Worm (Caenorhabditis elegans) whole organism, young adult: ENCODE measurements around the gene F20D6.2.

Experiments used
- B0019.2 ChIP-seq: fragments of 200-800 bp; sonication (Bioruptor generic); conservative IDR thresholded peaks from 2 replicates; pipeline ENCODE4 v1.3.6; 2022; ENCODE audit warnings: missing genetic modification reagents, missing genetic modification characterization, missing compliant biosample characterization
- B0261.1 ChIP-seq: sonication (generic microtip); optimal IDR thresholded peaks from 2 replicates; lab custom pipeline; 2016; ENCODE audit warnings: mild to moderate bottlenecking, missing genetic modification characterization, moderate library complexity, missing compliant biosample characterization
- B0336.3 ChIP-seq: fragments of 200-800 bp; sonication (Bioruptor generic); IDR thresholded peaks from 2 replicates; pipeline ENCODE4 v1.3.6; 2022; ENCODE audit warnings: missing genetic modification characterization, missing compliant biosample characterization
- C06A6.2 ChIP-seq: fragments of 200-800 bp; sonication (Bioruptor generic); conservative IDR thresholded peaks from 2 replicates; pipeline ENCODE4 v1.3.6; 2022; ENCODE audit warnings: missing genetic modification characterization, missing compliant biosample characterization
- F37B4.10 ChIP-seq: fragments of 200-800 bp; sonication (Bioruptor generic); IDR thresholded peaks from 2 replicates; pipeline ENCODE4 v1.3.6; 2022; ENCODE audit warnings: missing genetic modification characterization, missing compliant biosample characterization
- F49E8.2 ChIP-seq: sonication (generic microtip); optimal IDR thresholded peaks from 3 replicates; lab custom pipeline; 2017; ENCODE audit warnings: missing genetic modification characterization, mild to moderate bottlenecking, missing compliant biosample characterization, antibody characterized with exemption, moderate library complexity; ENCODE audit not compliant: insufficient read depth
- F52B5.7 ChIP-seq: sonication (generic microtip); optimal IDR thresholded peaks from 2 replicates; lab custom pipeline; 2016; ENCODE audit warnings: mild to moderate bottlenecking, missing genetic modification characterization, missing compliant biosample characterization
- F55B11.4 ChIP-seq: sonication (generic microtip); optimal IDR thresholded peaks from 2 replicates; lab custom pipeline; 2016; ENCODE audit warnings: missing compliant biosample characterization, missing genetic modification characterization, borderline replicate concordance; ENCODE audit not compliant: insufficient read depth
- F57C9.4 ChIP-seq: sonication (generic microtip); optimal IDR thresholded peaks from 2 replicates; lab custom pipeline; 2017; ENCODE audit warnings: mild to moderate bottlenecking, missing genetic modification characterization, missing compliant biosample characterization
- K11D2.4 ChIP-seq: fragments of 200-800 bp; sonication (Bioruptor generic); IDR thresholded peaks from 2 replicates; pipeline ENCODE4 v1.3.6; 2022; ENCODE audit warnings: missing genetic modification reagents, missing genetic modification characterization, missing compliant biosample characterization
- Y53G8AR.9 ChIP-seq: fragments of 200-800 bp; sonication (Bioruptor generic); conservative IDR thresholded peaks from 2 replicates; pipeline ENCODE4 v1.3.6; 2022; ENCODE audit warnings: missing genetic modification reagents, missing genetic modification characterization, missing compliant biosample characterization
- akir-1 ChIP-seq: fragments of 200-800 bp; sonication (Bioruptor generic); optimal IDR thresholded peaks from 2 replicates; lab custom pipeline; 2018; ENCODE audit warnings: mild to moderate bottlenecking, missing genetic modification characterization, moderate library complexity, missing compliant biosample characterization
- ama-1 ChIP-seq, 3 experiments: fragments of 150-350 bp in 1 of 3; sonication (generic microtip) in 2 of 3; optimal IDR thresholded peaks; 2 replicates each; lab custom pipeline; 2014 to 2018; ENCODE audit warnings: missing biosample characterization in 2 of 3, missing genetic modification characterization in 2 of 3, missing genetic modification reagents in 2 of 3
- attf-3 ChIP-seq: fragments of 200-800 bp; sonication (Bioruptor generic); conservative IDR thresholded peaks from 2 replicates; pipeline ENCODE4 v1.3.6; 2022; ENCODE audit warnings: missing genetic modification reagents, missing genetic modification characterization, missing compliant biosample characterization
- bed-2 ChIP-seq: fragments of 200-800 bp; sonication (Bioruptor generic); IDR thresholded peaks from 2 replicates; pipeline ENCODE4 v1.3.6; 2022; ENCODE audit warnings: missing genetic modification reagents, missing genetic modification characterization, missing compliant biosample characterization
- ccch-3 ChIP-seq: fragments of 200-800 bp; sonication (Bioruptor generic); optimal IDR thresholded peaks from 2 replicates; lab custom pipeline; 2018; ENCODE audit warnings: mild to moderate bottlenecking, missing genetic modification characterization, missing compliant biosample characterization
- ceh-100 ChIP-seq: fragments of 200-800 bp; sonication (Bioruptor generic); IDR thresholded peaks from 2 replicates; pipeline ENCODE4 v1.3.6; 2022; ENCODE audit warnings: missing genetic modification reagents, missing genetic modification characterization, missing compliant biosample characterization
- ceh-58 ChIP-seq: fragments of 200-800 bp; sonication (Bioruptor generic); IDR thresholded peaks from 2 replicates; pipeline ENCODE4 v1.3.6; 2022; ENCODE audit warnings: missing genetic modification characterization, missing compliant biosample characterization
- ceh-79 ChIP-seq: sonication (generic microtip); optimal IDR thresholded peaks from 2 replicates; lab custom pipeline; 2017; ENCODE audit warnings: mild to moderate bottlenecking, missing genetic modification characterization, missing compliant biosample characterization
- chd-7 ChIP-seq: sonication (generic microtip); optimal IDR thresholded peaks from 2 replicates; lab custom pipeline; 2016; ENCODE audit warnings: mild to moderate bottlenecking, missing genetic modification characterization, moderate library complexity, missing compliant biosample characterization
- die-1 ChIP-seq: sonication (generic microtip); optimal IDR thresholded peaks from 2 replicates; lab custom pipeline; 2016; ENCODE audit warnings: missing genotype, mild to moderate bottlenecking, missing genetic modification characterization, missing compliant biosample characterization
- dox-1 ChIP-seq: fragments of 200-800 bp; sonication (Bioruptor generic); IDR thresholded peaks from 2 replicates; pipeline ENCODE4 v1.3.6; 2022; ENCODE audit warnings: missing genetic modification reagents, missing genetic modification characterization, missing compliant biosample characterization
- dpl-1 ChIP-seq: fragments of 150-350 bp; optimal IDR thresholded peaks from 2 replicates; lab custom pipeline; 2014; ENCODE audit warnings: missing biosample characterization, missing genetic modification reagents, missing genetic modification characterization
- ets-4 ChIP-seq: fragments of 200-800 bp; sonication (Bioruptor generic); optimal IDR thresholded peaks from 2 replicates; lab custom pipeline; 2018; ENCODE audit warnings: mild to moderate bottlenecking, missing genetic modification characterization, missing compliant biosample characterization
- fkh-3 ChIP-seq: sonication (generic microtip); optimal IDR thresholded peaks from 2 replicates; lab custom pipeline; 2016; ENCODE audit warnings: mild to moderate bottlenecking, missing genetic modification characterization, missing compliant biosample characterization
- him-1 ChIP-seq: sonication (generic microtip); optimal IDR thresholded peaks from 2 replicates; lab custom pipeline; 2016; ENCODE audit warnings: missing genotype, missing genetic modification reagents, missing genetic modification characterization, missing compliant biosample characterization
- hlh-12 ChIP-seq: sonication (generic microtip); optimal IDR thresholded peaks from 2 replicates; lab custom pipeline; 2016; ENCODE audit warnings: missing genetic modification characterization, missing compliant biosample characterization
- hmg-1.2 ChIP-seq: fragments of 200-800 bp; sonication (Bioruptor generic); IDR thresholded peaks from 2 replicates; pipeline ENCODE4 v1.3.6; 2022; ENCODE audit warnings: missing genetic modification reagents, missing genetic modification characterization, missing compliant biosample characterization
- hmg-20 ChIP-seq: fragments of 200-800 bp; sonication (Bioruptor generic); IDR thresholded peaks from 2 replicates; pipeline ENCODE4 v1.3.6; 2022; ENCODE audit warnings: missing genetic modification reagents, missing genetic modification characterization, missing compliant biosample characterization
- let-526 ChIP-seq: fragments of 200-800 bp; sonication (Bioruptor generic); IDR thresholded peaks from 2 replicates; pipeline ENCODE4 v1.3.6; 2022; ENCODE audit warnings: missing genetic modification reagents, missing genetic modification characterization, missing compliant biosample characterization
- let-607 ChIP-seq, 2 experiments: fragments of 200-800 bp in 1 of 2; sonication (Bioruptor generic) in 1 of 2; sonication (generic microtip) in 1 of 2; optimal IDR thresholded peaks; 2 replicates each; lab custom pipeline; 2016 to 2018; ENCODE audit warnings: mild to moderate bottlenecking in 2 of 2, missing compliant biosample characterization in 2 of 2, missing genetic modification characterization in 2 of 2, moderate library complexity in 2 of 2, missing genotype in 1 of 2
- lin-40 ChIP-seq: sonication (generic microtip); optimal IDR thresholded peaks from 2 replicates; lab custom pipeline; 2016; ENCODE audit warnings: missing genetic modification characterization, mild to moderate bottlenecking, missing compliant biosample characterization, missing genotype, missing genetic modification reagents
- lir-1 ChIP-seq: fragments of 200-800 bp; sonication (Bioruptor generic); conservative IDR thresholded peaks from 2 replicates; pipeline ENCODE4 v1.3.6; 2022; ENCODE audit warnings: missing genetic modification reagents, missing genetic modification characterization, missing compliant biosample characterization
- lsl-1 ChIP-seq: fragments of 200-800 bp; sonication (Bioruptor generic); optimal IDR thresholded peaks from 2 replicates; lab custom pipeline; 2018; ENCODE audit warnings: mild to moderate bottlenecking, missing genetic modification characterization, moderate library complexity, missing compliant biosample characterization
- lsy-27 ChIP-seq: sonication (generic microtip); optimal IDR thresholded peaks from 2 replicates; lab custom pipeline; 2017; ENCODE audit warnings: missing genetic modification characterization, mild to moderate bottlenecking, missing compliant biosample characterization, antibody characterized with exemption, missing genotype, borderline replicate concordance; ENCODE audit not compliant: insufficient read depth
- madf-10 ChIP-seq: sonication (generic microtip); optimal IDR thresholded peaks from 2 replicates; lab custom pipeline; 2016; ENCODE audit warnings: mild to moderate bottlenecking, missing genetic modification characterization, missing compliant biosample characterization
- madf-6 ChIP-seq: fragments of 200-800 bp; sonication (Bioruptor generic); IDR thresholded peaks from 2 replicates; pipeline ENCODE4 v1.3.6; 2022; ENCODE audit warnings: missing genetic modification reagents, missing genetic modification characterization, missing compliant biosample characterization
- mel-28 ChIP-seq: sonication (generic microtip); optimal IDR thresholded peaks from 2 replicates; lab custom pipeline; 2016; ENCODE audit warnings: borderline replicate concordance, mild to moderate bottlenecking, missing genetic modification characterization, missing compliant biosample characterization
- nfya-2 ChIP-seq: fragments of 200-800 bp; sonication (Bioruptor generic); IDR thresholded peaks from 2 replicates; pipeline ENCODE4 v1.3.6; 2022; ENCODE audit warnings: missing genetic modification reagents, missing genetic modification characterization, missing compliant biosample characterization
- pbrm-1 ChIP-seq: fragments of 200-800 bp; sonication (Bioruptor generic); IDR thresholded peaks from 2 replicates; pipeline ENCODE4 v1.3.6; 2022; ENCODE audit warnings: missing genetic modification reagents, missing genetic modification characterization, missing compliant biosample characterization
- rec-8 ChIP-seq, 2 experiments: sonication (generic microtip); optimal IDR thresholded peaks; 2 replicates each; lab custom pipeline; 2016; ENCODE audit warnings: mild to moderate bottlenecking in 2 of 2, missing genetic modification characterization in 2 of 2, missing genetic modification reagents in 2 of 2, missing genotype in 2 of 2, missing biosample characterization in 1 of 2, missing compliant biosample characterization in 1 of 2, moderate library complexity in 1 of 2
- ztf-18 ChIP-seq: sonication (generic microtip); optimal IDR thresholded peaks from 2 replicates; lab custom pipeline; 2016; ENCODE audit warnings: missing genotype, mild to moderate bottlenecking, missing genetic modification characterization, missing compliant biosample characterization
- ztf-22 ChIP-seq: fragments of 200-800 bp; sonication (Bioruptor generic); optimal IDR thresholded peaks from 2 replicates; lab custom pipeline; 2018; ENCODE audit warnings: mild to moderate bottlenecking, missing genetic modification characterization, moderate library complexity, missing compliant biosample characterization
- ztf-28 ChIP-seq: fragments of 200-800 bp; sonication (Bioruptor generic); IDR thresholded peaks from 2 replicates; pipeline ENCODE4 v1.3.6; 2022; ENCODE audit warnings: missing genetic modification reagents, missing genetic modification characterization, missing compliant biosample characterization
- ztf-6 ChIP-seq: fragments of 200-800 bp; sonication (Bioruptor generic); IDR thresholded peaks from 2 replicates; pipeline ENCODE4 v1.3.6; 2022; ENCODE audit warnings: missing genetic modification reagents, missing genetic modification characterization, missing compliant biosample characterization

Gene F20D6.2

DNA sequence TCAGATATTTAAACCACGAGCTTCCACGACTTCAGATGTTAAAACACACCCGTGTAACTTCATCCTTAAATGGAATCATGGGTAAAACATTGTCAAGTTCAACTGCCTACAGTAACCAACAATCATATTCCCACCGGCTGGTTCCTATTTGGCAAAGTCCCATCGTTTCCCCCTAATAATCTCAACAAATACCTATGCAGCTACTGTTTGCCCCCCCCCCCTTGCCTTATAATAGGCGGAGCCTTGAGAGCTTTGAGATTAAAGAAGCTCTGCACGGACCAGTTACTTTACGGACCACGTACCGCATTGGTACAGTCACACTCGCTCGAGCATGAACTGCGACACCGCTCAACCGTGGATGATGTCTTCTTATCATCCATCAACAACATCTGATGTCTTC is 38.8 kb downstream of the F20D6.2 start, which contains the start of gene pax-1:
Gene pax-1, plus strand, starts transcription at position 301 of the 400 bp plus-strand sequence.
- TF ChIP-seq ceh-100 (GFP tag; lab: Robert Waterston, UW) = no peak
- TF ChIP-seq hmg-1.2 (GFP tag; lab: Robert Waterston, UW) = no peak
- no peak for TF ChIP-seq madf-6 (GFP tag; lab: Robert Waterston, UW)
- no peak for TF ChIP-seq chd-7 (tag; lab: Kevin White, UChicago)
- no peak for TF ChIP-seq rec-8 (tag; optimal IDR thresholded peaks at IDR 0.05; lab: Kevin White, UChicago)
- no peak for TF ChIP-seq dox-1 (GFP tag; lab: Robert Waterston, UW)
- no peak for TF ChIP-seq Y53G8AR.9
- no peak for TF ChIP-seq C06A6.2 (GFP tag; lab: Robert Waterston, UW)
- TF ChIP-seq ama-1 (optimal IDR thresholded peaks at IDR 0.05; lab: Kevin White, UChicago) = no peak
- no peak for TF ChIP-seq ama-1 (GFP tag; optimal IDR thresholded peaks at IDR 0.05; lab: Kevin White, UChicago)
- TF ChIP-seq F55B11.4 (tag; lab: Kevin White, UChicago) = no peak
- TF ChIP-seq ztf-18 = no peak
- no peak for TF ChIP-seq madf-10 (tag; lab: Kevin White, UChicago)
- TF ChIP-seq B0261.1 = no peak
- no peak for TF ChIP-seq hmg-20 (GFP tag; lab: Robert Waterston, UW)
- no peak for TF ChIP-seq let-607 (tag; optimal IDR thresholded peaks at IDR 0.05; lab: Kevin White, UChicago)
- TF ChIP-seq ztf-28 = no peak
- TF ChIP-seq ztf-22 (GFP tag; lab: Kevin White, UChicago) = no peak
- TF ChIP-seq B0019.2 (GFP tag; lab: Robert Waterston, UW) = no peak

DNA sequence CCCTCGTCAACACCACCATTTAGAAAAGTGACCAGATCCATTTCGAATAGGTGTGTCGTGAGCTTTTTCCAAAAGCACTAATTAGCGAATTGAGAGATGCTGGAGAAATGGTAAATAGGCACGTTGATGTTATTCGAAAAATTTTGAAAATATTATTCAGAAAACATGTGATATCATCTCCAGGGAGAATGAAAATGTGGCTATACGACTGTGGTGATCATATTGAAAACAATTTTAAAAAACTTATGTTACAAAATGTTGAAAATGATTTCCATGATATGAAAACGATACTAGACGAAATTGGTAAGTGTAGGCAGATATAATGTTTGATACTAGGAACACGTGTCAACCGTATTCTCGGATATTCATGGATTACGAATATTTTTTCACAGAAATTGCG is 41.0 kb downstream of the F20D6.2 start, which contains the start of gene K07C11.10:
Gene K07C11.10, minus strand, starts transcription at position 101 of the 400 bp plus-strand sequence.
- TF ChIP-seq nfya-2 (GFP tag; lab: Robert Waterston, UW) = no peak
- no peak for TF ChIP-seq B0336.3 (GFP tag; lab: Robert Waterston, UW)
- no peak for TF ChIP-seq him-1 (tag; lab: Kevin White, UChicago)
- TF ChIP-seq ztf-6 = no peak
- no peak for TF ChIP-seq akir-1 (GFP tag; lab: Kevin White, UChicago)
- no peak for TF ChIP-seq lin-40 (tag; lab: Kevin White, UChicago)
- no peak for TF ChIP-seq ceh-79 (tag; lab: Kevin White, UChicago)
- TF ChIP-seq fkh-3 (tag; lab: Kevin White, UChicago) = no peak
- no peak for TF ChIP-seq lsy-27 (tag; lab: Kevin White, UChicago)
- TF ChIP-seq lsl-1 (GFP tag; lab: Kevin White, UChicago) = no peak
- no peak for TF ChIP-seq F49E8.2 (tag; lab: Kevin White, UChicago)
- no peak for TF ChIP-seq dpl-1 (GFP tag; lab: Kevin White, UChicago)
- no peak for TF ChIP-seq ccch-3 (GFP tag; lab: Kevin White, UChicago)
- no peak for TF ChIP-seq attf-3 (GFP tag; lab: Robert Waterston, UW)
- no peak for TF ChIP-seq Y53G8AR.9
- no peak for TF ChIP-seq bed-2
- TF ChIP-seq lir-1 = no peak

DNA sequence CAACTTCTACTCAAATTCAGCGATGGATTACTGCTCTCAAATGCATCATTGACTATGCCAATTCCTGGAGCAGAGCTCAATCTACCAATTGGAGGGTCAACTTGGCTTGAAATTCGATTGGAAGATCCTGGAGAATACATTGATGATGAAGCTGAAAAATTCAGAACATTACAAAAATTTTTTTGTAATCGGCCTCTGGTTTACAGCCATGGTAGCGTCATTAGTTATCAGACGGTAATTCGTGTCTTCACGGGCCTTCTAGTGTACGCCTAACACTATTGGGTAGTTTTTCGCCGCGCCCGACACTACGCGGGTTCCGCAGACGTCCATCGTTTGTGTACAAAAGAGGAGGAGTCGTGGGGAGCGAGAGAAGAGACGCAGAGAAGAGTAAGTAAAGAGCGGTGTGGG is 42.9 kb downstream of the F20D6.2 start:
- TF ChIP-seq bed-2 (peak; percentile 41; the same call in 1 of the 2 replicates), K11D2.4 (GFP tag; lab: Robert Waterston, UW) (peak; percentile 37; the same call in 1 of the 2 replicates), F52B5.7 (no peak), die-1 (tag; lab: Kevin White, UChicago) (peak; percentile 52), F57C9.4 (tag; lab: Kevin White, UChicago) (no peak), pbrm-1 (GFP tag; lab: Robert Waterston, UW) (peak; percentile 100), lsl-1 (GFP tag; lab: Kevin White, UChicago) (peak; percentile 83), ets-4 (peak; percentile 61), hmg-1.2 (GFP tag; lab: Robert Waterston, UW) (peak; percentile 99), B0261.1 (peak; percentile 59), ceh-58 (GFP tag; lab: Robert Waterston, UW) (no peak), let-526 (no peak), attf-3 (GFP tag; lab: Robert Waterston, UW) (peak; percentile 77), hlh-12 (tag; lab: Kevin White, UChicago) (no peak), F37B4.10 (no peak), madf-10 (tag; lab: Kevin White, UChicago) (peak; percentile 77), ztf-22 (GFP tag; lab: Kevin White, UChicago) (peak; percentile 22), mel-28 (peak; percentile 74)
